Worm (Caenorhabditis elegans): Measurements from ENCODE around the gene lec-6.

DNA sequence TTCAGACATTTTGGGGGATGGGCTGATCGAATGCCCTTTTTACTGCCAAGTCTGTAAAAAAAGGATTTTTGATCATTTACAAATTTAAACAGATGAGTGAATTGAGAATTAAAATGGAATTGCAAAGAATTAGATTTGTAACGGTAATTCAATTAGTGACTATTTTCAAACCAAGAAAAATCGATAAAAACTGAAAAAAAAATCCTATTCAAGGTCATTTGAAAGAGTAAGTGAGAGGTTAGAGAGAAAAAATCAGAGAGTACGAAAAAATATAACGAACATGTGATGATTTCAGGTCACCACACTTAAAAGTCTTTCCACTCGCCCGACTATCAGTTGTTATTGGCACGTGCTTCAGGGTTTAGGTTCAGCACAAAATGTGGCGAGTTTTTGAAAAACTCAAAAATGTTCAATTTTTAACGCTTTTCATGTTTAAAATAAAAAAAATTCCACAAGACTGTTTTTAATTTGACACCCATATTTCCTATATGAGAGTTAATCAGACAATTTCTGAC is 20.1 kb upstream of the lec-6 start, which contains the start of gene T19C3.4:
- TF ChIP-seq ztf-3 (GFP tag; optimal IDR thresholded peaks at IDR 0.05) (no peak), lin-40 (tag; optimal IDR thresholded peaks at IDR 0.05) (no peak)
